Worm (Caenorhabditis elegans) whole organism, mixed stage, embryonic: ENCODE results near the gene ran-2.

ENCODE experiments used
- M03D4.4 ChIP-seq: sonication (generic microtip); optimal IDR thresholded peaks from 2 replicates; lab custom pipeline; 2017; ENCODE audit warnings: mild to moderate bottlenecking, missing genetic modification characterization, missing compliant biosample characterization
- bed-3 ChIP-seq: fragments of 200-800 bp; sonication (Bioruptor generic); optimal IDR thresholded peaks from 3 replicates; lab custom pipeline; 2018; ENCODE audit warnings: mild to moderate bottlenecking, missing genetic modification characterization, moderate library complexity, missing compliant biosample characterization
- ceh-39 ChIP-seq: fragments of 150-350 bp; optimal IDR thresholded peaks from 2 replicates; lab custom pipeline; 2014; ENCODE audit warnings: missing biosample characterization, missing genetic modification characterization
- ceh-83 ChIP-seq: fragments of 200-800 bp; sonication (Bioruptor generic); optimal IDR thresholded peaks from 2 replicates; lab custom pipeline; 2018; ENCODE audit warnings: mild to moderate bottlenecking, missing genetic modification characterization, missing compliant biosample characterization
- ces-1 ChIP-seq: fragments of 150-350 bp; optimal IDR thresholded peaks from 2 replicates; lab custom pipeline; 2014; ENCODE audit warnings: missing biosample characterization, missing genetic modification reagents, missing genetic modification characterization
- drap-1 ChIP-seq: fragments of 200-800 bp; sonication (Bioruptor generic); optimal IDR thresholded peaks from 3 replicates; lab custom pipeline; 2018; ENCODE audit warnings: mild to moderate bottlenecking, missing genetic modification characterization, missing compliant biosample characterization
- elt-1 ChIP-seq: sonication (generic microtip); optimal IDR thresholded peaks from 2 replicates; lab custom pipeline; 2017; ENCODE audit warnings: missing genetic modification characterization, mild to moderate bottlenecking, missing compliant biosample characterization, antibody characterized with exemption, moderate library complexity, borderline replicate concordance; ENCODE audit not compliant: insufficient read depth
- elt-3 ChIP-seq: fragments of 150-350 bp; optimal IDR thresholded peaks from 2 replicates; lab custom pipeline; 2014; ENCODE audit warnings: missing biosample characterization, missing genetic modification characterization
- flh-1 ChIP-seq: fragments of 200-800 bp; sonication (Bioruptor generic); optimal IDR thresholded peaks from 2 replicates; lab custom pipeline; 2018; ENCODE audit warnings: mild to moderate bottlenecking, missing genetic modification characterization, moderate library complexity, missing compliant biosample characterization
- ham-2 ChIP-seq: fragments of 200-800 bp; sonication (Bioruptor generic); optimal IDR thresholded peaks from 2 replicates; lab custom pipeline; 2018; ENCODE audit warnings: mild to moderate bottlenecking, missing genetic modification characterization, missing compliant biosample characterization
- hlh-1 ChIP-seq: fragments of 150-350 bp; optimal IDR thresholded peaks from 2 replicates; lab custom pipeline; 2014; ENCODE audit warnings: missing biosample characterization, missing genetic modification reagents, missing genetic modification characterization
- lin-13 ChIP-seq: fragments of 150-350 bp; optimal IDR thresholded peaks from 2 replicates; lab custom pipeline; 2014; ENCODE audit warnings: missing biosample characterization, missing genetic modification characterization
- lin-32 ChIP-seq: fragments of 200-800 bp; sonication (Bioruptor generic); optimal IDR thresholded peaks from 2 replicates; lab custom pipeline; 2018; ENCODE audit warnings: mild to moderate bottlenecking, missing genetic modification characterization, missing compliant biosample characterization
- lsy-2 ChIP-seq: fragments of 150-350 bp; optimal IDR thresholded peaks from 2 replicates; lab custom pipeline; 2014; ENCODE audit warnings: missing biosample characterization, missing genetic modification characterization
- mep-1 ChIP-seq: fragments of 150-350 bp; optimal IDR thresholded peaks from 2 replicates; lab custom pipeline; 2017; ENCODE audit warnings: missing biosample characterization, missing genetic modification reagents, missing genetic modification characterization, inconsistent platforms
- mls-2 ChIP-seq: sonication (generic microtip); optimal IDR thresholded peaks from 2 replicates; lab custom pipeline; 2016; ENCODE audit warnings: mild to moderate bottlenecking, missing genetic modification characterization, moderate library complexity, missing compliant biosample characterization
- nhr-2 ChIP-seq: fragments of 150-350 bp; optimal IDR thresholded peaks from 2 replicates; lab custom pipeline; 2014; ENCODE audit warnings: missing biosample characterization, missing genetic modification characterization
- nhr-237 ChIP-seq: fragments of 150-350 bp; optimal IDR thresholded peaks from 2 replicates; lab custom pipeline; 2014; ENCODE audit warnings: missing biosample characterization, missing genetic modification characterization
- nhr-28 ChIP-seq: fragments of 150-350 bp; optimal IDR thresholded peaks from 2 replicates; lab custom pipeline; 2014; ENCODE audit warnings: missing biosample characterization, missing genetic modification characterization
- nhr-76 ChIP-seq: sonication (generic microtip); optimal IDR thresholded peaks from 2 replicates; lab custom pipeline; 2017; ENCODE audit warnings: missing biosample characterization, missing genetic modification characterization
- sptf-1 ChIP-seq: sonication (generic microtip); optimal IDR thresholded peaks from 2 replicates; lab custom pipeline; 2017; ENCODE audit warnings: mild to moderate bottlenecking, missing genetic modification characterization, moderate library complexity, missing compliant biosample characterization
- unc-120 ChIP-seq: sonication (generic microtip); optimal IDR thresholded peaks from 2 replicates; lab custom pipeline; 2017; ENCODE audit warnings: missing genetic modification characterization, missing compliant biosample characterization; ENCODE audit not compliant: poor library complexity, severe bottlenecking
- unc-39 ChIP-seq: fragments of 150-350 bp; optimal IDR thresholded peaks from 2 replicates; lab custom pipeline; 2014; ENCODE audit warnings: missing biosample characterization, missing genetic modification characterization
- unc-62 ChIP-seq: fragments of 150-350 bp; optimal IDR thresholded peaks from 2 replicates; lab custom pipeline; 2014; ENCODE audit warnings: missing biosample characterization, missing genetic modification reagents, missing genetic modification characterization
- zip-8 ChIP-seq: fragments of 150-350 bp; optimal IDR thresholded peaks from 2 replicates; lab custom pipeline; 2014; ENCODE audit warnings: missing biosample characterization, missing genetic modification characterization
- ztf-11 ChIP-seq: fragments of 150-350 bp; optimal IDR thresholded peaks from 2 replicates; lab custom pipeline; 2014; ENCODE audit warnings: missing biosample characterization, missing genetic modification characterization

The ran-2 gene

DNA sequence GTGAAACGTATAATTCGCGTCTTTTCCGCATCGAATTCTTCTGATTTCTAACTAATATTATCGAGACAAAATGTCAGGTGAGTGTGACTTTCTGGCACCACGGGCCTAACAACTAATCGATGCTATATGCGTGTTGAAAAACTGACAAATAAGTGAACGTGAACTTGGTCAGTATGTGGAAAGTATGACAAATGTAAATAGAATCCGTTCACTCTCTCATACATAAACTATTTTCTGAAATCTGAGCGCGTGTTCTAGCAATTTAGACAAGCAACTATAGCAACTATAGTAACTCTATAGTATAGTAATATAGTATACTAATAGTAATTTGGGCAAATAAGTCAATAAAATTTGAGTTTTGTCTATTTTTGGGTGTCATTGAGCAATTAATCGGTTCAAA, 41.0 kb upstream of the ran-2 start:
- no peak for TF ChIP-seq ceh-83 (GFP tag; lab: Kevin White, UChicago)
- no peak for TF ChIP-seq mep-1
- no peak for TF ChIP-seq flh-1 (GFP tag; lab: Kevin White, UChicago)
- TF ChIP-seq hlh-1 (tag; lab: Kevin White, UChicago) = no peak
- TF ChIP-seq ztf-11 (tag; lab: Kevin White, UChicago) = no peak

DNA sequence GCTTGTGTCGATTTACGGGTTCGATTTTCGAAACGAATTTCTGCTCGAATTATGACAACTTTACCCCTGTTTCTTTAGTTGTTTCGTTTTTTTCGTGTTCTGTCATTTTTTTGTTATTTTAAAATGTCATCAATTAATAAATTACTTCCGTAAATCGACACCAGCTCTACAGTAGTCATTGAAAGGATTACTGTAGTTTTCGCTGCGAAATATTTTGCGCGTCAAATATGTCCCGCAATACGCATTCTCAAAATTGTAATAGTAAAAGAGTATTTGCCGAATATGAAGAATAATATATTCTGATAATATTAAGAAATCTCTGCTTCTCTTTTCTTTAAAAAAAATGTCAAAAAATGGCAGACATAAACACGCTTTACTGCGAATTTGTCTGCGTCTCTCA, 40.1 kb upstream of the ran-2 start:
- no peak for TF ChIP-seq sptf-1 (tag; lab: Kevin White, UChicago)

DNA sequence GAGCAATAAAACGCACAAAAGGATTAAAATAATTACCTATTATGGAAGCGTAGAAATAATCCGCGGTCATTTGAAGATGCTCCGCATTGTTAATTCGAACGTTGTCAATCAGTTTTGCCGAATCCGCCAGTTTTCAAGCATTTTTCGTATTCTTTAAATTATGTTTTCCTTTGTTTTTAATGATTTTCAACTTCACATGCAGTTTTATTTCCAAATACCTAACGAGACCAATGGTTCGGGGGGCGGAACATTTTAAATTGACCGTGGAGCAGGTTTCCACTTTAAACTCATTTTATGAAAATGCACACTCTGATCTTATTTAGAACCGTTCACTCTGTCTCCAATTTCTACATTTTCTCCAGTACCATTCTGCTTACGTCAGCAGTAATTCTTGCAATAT, 38.6 kb upstream of the ran-2 start, which contains the start of gene ZK688.4:
ZK688.4 (plus strand) TSS at position 301 of the 400 bp plus-strand sequence.
- no peak for TF ChIP-seq M03D4.4 (tag; lab: Kevin White, UChicago)
- TF ChIP-seq nhr-28 (tag; lab: Kevin White, UChicago) = no peak
- TF ChIP-seq unc-62 (GFP tag; lab: Kevin White, UChicago) = no peak
- TF ChIP-seq zip-8 = no peak
- no peak for TF ChIP-seq elt-3 (tag; lab: Kevin White, UChicago)
- no peak for TF ChIP-seq sptf-1 (tag; lab: Kevin White, UChicago)
- no peak for TF ChIP-seq ceh-83 (GFP tag; lab: Kevin White, UChicago)

DNA sequence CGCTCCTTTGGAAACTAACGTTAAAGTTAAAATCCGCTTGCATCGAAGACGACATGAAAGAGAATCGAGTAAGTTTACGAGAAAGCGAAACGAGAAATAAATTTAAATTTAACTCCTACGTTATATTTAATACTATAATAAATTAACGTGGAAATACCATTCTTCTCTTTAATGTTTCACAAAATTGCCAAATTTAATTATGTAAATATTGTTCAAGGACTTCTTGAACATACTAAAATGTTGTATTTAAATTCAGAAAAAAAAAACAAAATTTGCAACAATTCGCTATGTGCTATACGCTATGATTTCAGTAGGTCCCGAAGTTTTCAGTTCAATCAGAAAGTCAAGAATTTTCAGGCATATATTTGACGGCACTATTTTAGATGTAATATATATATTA, 36.4 kb upstream of the ran-2 start, which contains the start of gene ZK688.10:
ZK688.10 (minus strand) TSS at position 101 of the 400 bp plus-strand sequence.
- TF ChIP-seq flh-1 (GFP tag; lab: Kevin White, UChicago) (no peak), mls-2 (tag; lab: Kevin White, UChicago) (no peak), ztf-11 (tag; lab: Kevin White, UChicago) (no peak), lin-13 (tag; lab: Kevin White, UChicago) (no peak)

DNA sequence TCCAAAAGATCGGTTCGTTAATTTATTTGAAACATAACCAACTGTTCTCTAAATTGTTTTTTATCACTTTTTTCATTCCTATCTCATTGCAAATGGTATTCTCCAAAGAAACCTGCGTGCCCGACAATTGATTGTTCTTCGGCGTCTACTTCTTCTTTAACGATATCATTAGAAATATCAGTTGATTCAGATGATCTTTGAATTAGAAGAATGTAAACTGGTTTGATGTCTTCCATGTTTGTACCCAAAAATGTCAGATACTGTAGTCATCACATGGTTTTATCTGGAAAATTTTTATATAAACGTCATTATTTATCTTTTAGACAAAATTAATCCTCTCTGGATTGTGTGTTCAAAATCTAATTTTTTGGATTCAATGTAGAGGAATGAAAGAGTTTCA, 35.6 kb upstream of the ran-2 start:
- no peak for TF ChIP-seq mep-1
- TF ChIP-seq ceh-83 (GFP tag; lab: Kevin White, UChicago) = no peak
- no peak for TF ChIP-seq ham-2 (GFP tag; lab: Kevin White, UChicago)
- no peak for TF ChIP-seq nhr-237 (tag; lab: Kevin White, UChicago)
- TF ChIP-seq lin-13 (tag; lab: Kevin White, UChicago) = no peak
- no peak for TF ChIP-seq lsy-2 (tag; lab: Kevin White, UChicago)
- TF ChIP-seq mls-2 (tag; lab: Kevin White, UChicago) = no peak
- TF ChIP-seq lin-32 (GFP tag; lab: Kevin White, UChicago) = no peak
- no peak for TF ChIP-seq unc-62 (GFP tag; lab: Kevin White, UChicago)

DNA sequence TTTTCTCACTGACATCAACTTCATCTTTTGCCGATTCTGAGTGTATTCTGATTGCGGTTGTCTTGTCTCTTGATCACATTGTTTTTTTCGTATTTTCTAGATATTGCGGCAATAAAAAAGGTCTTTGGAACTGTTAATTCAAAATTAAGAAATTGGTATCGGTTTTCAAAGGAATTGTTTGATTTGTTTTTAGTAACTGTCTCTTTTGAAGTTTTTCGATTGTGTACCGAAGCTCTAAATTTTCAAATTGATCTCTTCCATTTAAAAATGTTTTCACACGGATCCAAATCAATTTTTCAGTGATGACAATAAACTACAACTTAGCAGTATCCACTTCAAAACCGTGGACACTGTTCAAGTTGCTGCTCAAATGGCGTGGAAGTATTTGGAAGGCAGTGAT, 32.6 kb upstream of the ran-2 start, which contains the start of gene best-24:
best-24 (plus strand) TSS at position 301 of the 400 bp plus-strand sequence.
- TF ChIP-seq unc-39 (no peak), unc-62 (GFP tag; lab: Kevin White, UChicago) (no peak), bed-3 (GFP tag; lab: Kevin White, UChicago) (no peak), lsy-2 (tag; lab: Kevin White, UChicago) (no peak), ces-1 (GFP tag; lab: Kevin White, UChicago) (no peak), ceh-39 (tag; lab: Kevin White, UChicago) (no peak), nhr-2 (tag; lab: Kevin White, UChicago) (no peak), sptf-1 (tag; lab: Kevin White, UChicago) (no peak), nhr-76 (tag; lab: Kevin White, UChicago) (no peak), flh-1 (GFP tag; lab: Kevin White, UChicago) (no peak), elt-3 (tag; lab: Kevin White, UChicago) (no peak), zip-8 (no peak)

DNA sequence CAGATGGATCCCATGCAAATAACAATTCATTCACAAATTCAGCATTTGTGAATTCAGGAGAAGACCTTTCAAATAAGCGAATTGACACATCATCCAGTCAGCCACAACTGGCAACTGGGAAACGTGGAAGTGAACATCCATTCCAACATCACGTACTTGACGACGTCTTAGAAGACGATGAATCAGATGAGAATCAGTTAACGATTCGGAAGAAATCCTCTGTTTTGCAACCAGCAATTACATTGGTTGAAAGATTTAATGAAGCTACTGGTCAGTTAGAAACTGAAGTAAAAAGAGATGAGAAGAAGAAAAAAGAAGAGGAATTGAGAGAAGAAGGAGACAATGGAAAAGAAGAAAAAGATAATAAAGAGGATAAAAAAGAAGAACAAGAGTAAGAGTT, 29.9 kb upstream of the ran-2 start:
- TF ChIP-seq nhr-237 (tag; lab: Kevin White, UChicago) = no peak
- no peak for TF ChIP-seq bed-3 (GFP tag; lab: Kevin White, UChicago)
- TF ChIP-seq drap-1 = no peak
- no peak for TF ChIP-seq unc-120 (tag; lab: Kevin White, UChicago)
- no peak for TF ChIP-seq elt-1 (tag; lab: Kevin White, UChicago)
- no peak for TF ChIP-seq hlh-1 (tag; lab: Kevin White, UChicago)
- TF ChIP-seq ceh-39 (tag; lab: Kevin White, UChicago) = no peak
- TF ChIP-seq flh-1 (GFP tag; lab: Kevin White, UChicago) = no peak
